Worm (Caenorhabditis elegans) whole organism, young adult: ENCODE data around the gene F09B9.4.

Source experiments
- ccch-3 ChIP-seq: fragments of 200-800 bp; sonication (Bioruptor generic); optimal IDR thresholded peaks from 2 replicates; lab custom pipeline; 2018; ENCODE audit warnings: mild to moderate bottlenecking, missing genetic modification characterization, missing compliant biosample characterization
- dpl-1 ChIP-seq: fragments of 150-350 bp; optimal IDR thresholded peaks from 2 replicates; lab custom pipeline; 2014; ENCODE audit warnings: missing biosample characterization, missing genetic modification reagents, missing genetic modification characterization
- lin-35 ChIP-seq, 3 experiments: fragments of 150-350 bp in 2 of 3; sonication (generic microtip) in 1 of 3; optimal IDR thresholded peaks; 2 replicates each; lab custom pipeline; 2014 to 2018; ENCODE audit warnings: missing biosample characterization in 3 of 3, missing genetic modification characterization in 3 of 3, missing genetic modification reagents in 3 of 3
- somi-1 ChIP-seq: fragments of 200-800 bp; sonication (Bioruptor generic); optimal IDR thresholded peaks from 2 replicates; lab custom pipeline; 2018; ENCODE audit warnings: mild to moderate bottlenecking, missing genetic modification characterization, missing compliant biosample characterization
- unc-62 ChIP-seq: fragments of 150-350 bp; optimal IDR thresholded peaks from 2 replicates; lab custom pipeline; 2014; ENCODE audit warnings: missing biosample characterization, missing genetic modification reagents, missing genetic modification characterization

DNA sequence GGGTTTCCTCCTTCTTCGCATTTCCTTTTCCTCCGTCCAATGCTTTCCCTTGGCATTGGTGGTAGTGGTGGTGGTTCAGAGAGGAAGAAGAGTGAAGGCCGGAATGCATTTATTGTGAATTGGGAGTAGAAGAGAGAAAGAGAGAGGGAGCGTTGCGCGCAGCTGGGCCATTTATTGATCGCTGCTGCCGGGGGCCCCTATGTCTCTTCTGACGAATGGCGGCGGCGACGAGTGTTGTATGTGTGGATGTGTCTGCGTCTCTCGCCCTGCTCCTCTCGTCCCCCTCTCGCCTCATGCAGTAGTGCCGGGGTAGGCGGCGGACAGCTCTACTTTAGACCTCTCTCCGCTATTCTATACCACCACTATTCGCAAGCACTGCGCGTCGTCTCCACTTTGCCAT is 13.8 kb upstream of the F09B9.4 start, which contains the start of gene unc-115:
- TF ChIP-seq dpl-1 (no peak), ccch-3 (GFP tag; lab: Kevin White, UChicago) (no peak), lin-35 (GFP tag; optimal IDR thresholded peaks at IDR 0.05; lab: Kevin White, UChicago) (peak in 1 of 3 experiments; percentile 27), unc-62 (GFP tag; lab: Kevin White, UChicago) (peak; percentile 48), somi-1 (GFP tag; lab: Kevin White, UChicago) (peak; percentile 60)
